Fruit fly (Drosophila melanogaster) whole organism, embryonic: Measurements from ENCODE around the gene CG13917.

Experiments
- Atf6 ChIP-seq: fragments of 200-800 bp; sonication (Bioruptor generic); IDR thresholded peaks from 2 replicates; pipeline ENCODE4 v1.3.6; 2022; ENCODE audit warnings: missing biosample characterization, missing genetic modification characterization
- CG10267 ChIP-seq: fragments of 200-800 bp; sonication (Bioruptor generic); optimal IDR thresholded peaks from 2 replicates; lab custom pipeline; 2018; ENCODE audit warnings: missing biosample characterization, mild to moderate bottlenecking, missing genetic modification characterization, moderate library complexity
- CG11093 ChIP-seq: fragments of 200-800 bp; sonication (Bioruptor generic); IDR thresholded peaks from 3 replicates; pipeline ENCODE4 v1.3.6; 2022; ENCODE audit warnings: missing biosample characterization, missing genetic modification characterization
- CG11504 ChIP-seq: fragments of 200-800 bp; sonication (Bioruptor generic); optimal IDR thresholded peaks from 3 replicates; lab custom pipeline; 2019; ENCODE audit warnings: missing biosample characterization, mild to moderate bottlenecking, missing genetic modification characterization, moderate library complexity
- CG11723 ChIP-seq: fragments of 200-800 bp; sonication (Bioruptor generic); optimal IDR thresholded peaks from 2 replicates; lab custom pipeline; 2017; ENCODE audit warnings: missing biosample characterization, mild to moderate bottlenecking, missing genetic modification characterization
- CG12659 ChIP-seq: fragments of 200-800 bp; sonication (Bioruptor generic); optimal IDR thresholded peaks from 3 replicates; lab custom pipeline; 2017; ENCODE audit warnings: mild to moderate bottlenecking, missing biosample characterization, missing genetic modification reagents, missing genetic modification characterization
- CG13123 ChIP-seq: fragments of 200-800 bp; sonication (Bioruptor generic); optimal IDR thresholded peaks from 2 replicates; lab custom pipeline; 2016; ENCODE audit warnings: missing biosample characterization, missing genetic modification characterization
- CG14050 ChIP-seq: fragments of 200-800 bp; sonication (Bioruptor generic); IDR thresholded peaks from 3 replicates; pipeline ENCODE4 v1.3.6; 2022; ENCODE audit warnings: missing biosample characterization, missing genetic modification characterization
- CG14860 ChIP-seq: fragments of 200-800 bp; sonication (Bioruptor generic); IDR thresholded peaks from 3 replicates; pipeline ENCODE4 v1.3.6; 2022; ENCODE audit warnings: missing biosample characterization, missing genetic modification characterization; ENCODE audit not compliant: partially characterized antibody
- CG15073 ChIP-seq: fragments of 200-800 bp; sonication (Bioruptor generic); optimal IDR thresholded peaks from 2 replicates; lab custom pipeline; 2016; ENCODE audit warnings: missing biosample characterization, missing genetic modification characterization
- CG15479 ChIP-seq: fragments of 200-800 bp; sonication (Bioruptor generic); optimal IDR thresholded peaks from 3 replicates; lab custom pipeline; 2019; ENCODE audit warnings: missing biosample characterization, mild to moderate bottlenecking, missing genetic modification characterization, moderate library complexity
- CG15601 ChIP-seq: fragments of 200-800 bp; sonication (Bioruptor generic); optimal IDR thresholded peaks from 3 replicates; lab custom pipeline; 2019; ENCODE audit warnings: missing biosample characterization, mild to moderate bottlenecking, missing genetic modification characterization, moderate library complexity
- CG1602 ChIP-seq: fragments of 200-800 bp; sonication (Bioruptor generic); optimal IDR thresholded peaks from 3 replicates; lab custom pipeline; 2016; ENCODE audit warnings: missing biosample characterization, missing genetic modification characterization
- CG16779 ChIP-seq: fragments of 200-800 bp; sonication (Bioruptor generic); IDR thresholded peaks from 2 replicates; pipeline ENCODE4 v1.3.6; 2022; ENCODE audit warnings: missing biosample characterization, missing genetic modification characterization
- CG17912 ChIP-seq: fragments of 200-800 bp; sonication (Bioruptor generic); optimal IDR thresholded peaks from 2 replicates; lab custom pipeline; 2018; ENCODE audit warnings: missing biosample characterization, mild to moderate bottlenecking, missing genetic modification characterization
- CG2875 ChIP-seq: fragments of 200-800 bp; sonication (Bioruptor generic); optimal IDR thresholded peaks from 2 replicates; lab custom pipeline; 2017; ENCODE audit warnings: missing biosample characterization, mild to moderate bottlenecking, missing genetic modification characterization, missing genetic modification reagents
- CG30431 ChIP-seq: fragments of 200-800 bp; sonication (Bioruptor generic); optimal IDR thresholded peaks from 2 replicates; lab custom pipeline; 2017; ENCODE audit warnings: missing biosample characterization, missing genetic modification characterization
- CG32772 ChIP-seq: fragments of 200-800 bp; sonication (Bioruptor generic); IDR thresholded peaks from 2 replicates; pipeline ENCODE4 v1.3.6; 2022; ENCODE audit warnings: missing biosample characterization, missing genetic modification characterization
- CG3726 ChIP-seq: fragments of 200-800 bp; sonication (Bioruptor generic); IDR thresholded peaks from 3 replicates; pipeline ENCODE4, ENCODE4 v1.3.6; 2022; ENCODE audit warnings: missing biosample characterization, missing genetic modification characterization
- CG4854 ChIP-seq: fragments of 200-800 bp; sonication (Bioruptor generic); optimal IDR thresholded peaks from 2 replicates; lab custom pipeline; 2016; ENCODE audit warnings: missing biosample characterization, missing genetic modification characterization, inconsistent platforms
- CG7372 ChIP-seq: fragments of 200-800 bp; sonication (Bioruptor generic); IDR thresholded peaks from 2 replicates; pipeline ENCODE4 v1.3.6; 2022; ENCODE audit warnings: missing biosample characterization, missing genetic modification characterization
- CG8944 ChIP-seq: fragments of 200-800 bp; sonication (Bioruptor generic); optimal IDR thresholded peaks from 3 replicates; lab custom pipeline; 2016; ENCODE audit warnings: missing biosample characterization, missing genetic modification characterization
- CHES-1-like ChIP-seq: fragments of 200-800 bp; sonication (Bioruptor generic); optimal IDR thresholded peaks from 2 replicates; lab custom pipeline; 2016; ENCODE audit warnings: missing biosample characterization, missing genetic modification characterization
- Dad ChIP-seq: fragments of 200-800 bp; sonication (Bioruptor generic); optimal IDR thresholded peaks from 3 replicates; lab custom pipeline; 2016; ENCODE audit warnings: missing biosample characterization, missing genetic modification characterization
- Dbx ChIP-seq: fragments of 200-800 bp; sonication (Bioruptor generic); IDR thresholded peaks from 3 replicates; pipeline ENCODE4 v1.3.6; 2022; ENCODE audit warnings: missing biosample characterization, missing genetic modification characterization
- E2f2 ChIP-seq: fragments of 200-800 bp; sonication (Bioruptor generic); IDR thresholded peaks from 2 replicates; pipeline ENCODE4 v1.3.6; 2022; ENCODE audit warnings: missing biosample characterization, missing genetic modification characterization
- Fer2 ChIP-seq: fragments of 200-800 bp; sonication (Bioruptor generic); optimal IDR thresholded peaks from 2 replicates; lab custom pipeline; 2018; ENCODE audit warnings: missing biosample characterization, mild to moderate bottlenecking, missing genetic modification characterization, moderate library complexity
- HLHmδ ChIP-seq: fragments of 200-800 bp; sonication (Bioruptor generic); optimal IDR thresholded peaks from 2 replicates; lab custom pipeline; 2018; ENCODE audit warnings: missing biosample characterization, mild to moderate bottlenecking, missing genetic modification characterization, moderate library complexity
- HmgD ChIP-seq: fragments of 200-800 bp; sonication (Bioruptor generic); optimal IDR thresholded peaks from 3 replicates; lab custom pipeline; 2016; ENCODE audit warnings: missing biosample characterization, missing genetic modification characterization
- Hr51 ChIP-seq, 2 experiments: fragments of 200-800 bp; sonication (Bioruptor generic); optimal IDR thresholded peaks; 2 replicates in 1 of 2; 3 replicates in 1 of 2; lab custom pipeline; 2016 to 2018; ENCODE audit warnings: missing biosample characterization in 2 of 2, missing genetic modification characterization in 2 of 2, mild to moderate bottlenecking in 1 of 2, moderate library complexity in 1 of 2
- Xrp1 ChIP-seq: fragments of 200-800 bp; sonication (Bioruptor generic); IDR thresholded peaks from 2 replicates; pipeline ENCODE4 v1.3.6; 2022; ENCODE audit warnings: missing biosample characterization, missing genetic modification characterization
- al ChIP-seq: fragments of 200-800 bp; sonication (Bioruptor generic); IDR thresholded peaks from 2 replicates; pipeline ENCODE4 v1.3.6; 2022; ENCODE audit warnings: missing biosample characterization, missing genetic modification characterization
- bsh ChIP-seq, 2 experiments: fragments of 200-800 bp; sonication (Bioruptor generic); optimal IDR thresholded peaks; 2 replicates each; lab custom pipeline; 2017 to 2018; ENCODE audit warnings: mild to moderate bottlenecking in 2 of 2, missing biosample characterization in 2 of 2, missing genetic modification characterization in 2 of 2, moderate library complexity in 1 of 2
- caup ChIP-seq: fragments of 200-800 bp; sonication (Bioruptor generic); optimal IDR thresholded peaks from 3 replicates; lab custom pipeline; 2017; ENCODE audit warnings: missing biosample characterization, mild to moderate bottlenecking, missing genetic modification characterization, moderate library complexity; ENCODE audit not compliant: severe bottlenecking
- chif ChIP-seq, 2 experiments: fragments of 200-800 bp; sonication (Bioruptor generic); optimal IDR thresholded peaks; 3 replicates each; lab custom pipeline; 2016; ENCODE audit warnings: missing biosample characterization in 2 of 2, missing genetic modification characterization in 2 of 2
- dati ChIP-seq: fragments of 200-800 bp; sonication (Bioruptor generic); IDR thresholded peaks from 2 replicates; pipeline ENCODE4 v1.3.6; 2022; ENCODE audit warnings: missing biosample characterization, missing genetic modification characterization
- dmrt99B ChIP-seq: fragments of 200-800 bp; sonication (Bioruptor generic); optimal IDR thresholded peaks from 2 replicates; lab custom pipeline; 2018; ENCODE audit warnings: missing biosample characterization, mild to moderate bottlenecking, missing genetic modification characterization, moderate library complexity
- fru ChIP-seq: fragments of >200 bp; optimal IDR thresholded peaks from 2 replicates; lab custom pipeline; 2017
- grn ChIP-seq: fragments of 200-800 bp; sonication (Bioruptor generic); optimal IDR thresholded peaks from 3 replicates; lab custom pipeline; 2017; ENCODE audit warnings: missing biosample characterization, missing genetic modification characterization
- her ChIP-seq: fragments of 200-800 bp; sonication (Bioruptor generic); optimal IDR thresholded peaks from 2 replicates; lab custom pipeline; 2016; ENCODE audit warnings: missing biosample characterization, missing genetic modification characterization
- kay ChIP-seq: fragments of 200-800 bp; sonication (Bioruptor generic); optimal IDR thresholded peaks from 2 replicates; lab custom pipeline; 2016; ENCODE audit warnings: missing biosample characterization, missing genetic modification characterization
- klu ChIP-seq: fragments of 200-800 bp; sonication (Bioruptor generic); IDR thresholded peaks from 2 replicates; pipeline ENCODE4 v1.3.6; 2022; ENCODE audit warnings: missing biosample characterization, missing genetic modification characterization
- prd ChIP-seq, 3 experiments: fragments of >200 bp in 2 of 3; fragments of 200-800 bp in 1 of 3; sonication (Bioruptor generic) in 1 of 3; optimal IDR thresholded peaks in 2 of 3; IDR thresholded peaks in 1 of 3; 2 replicates in 2 of 3; 3 replicates in 1 of 3; pipeline versions ENCODE4 v1.3.6 to Lab custom; 2017 to 2022; ENCODE audit warnings: missing biosample characterization in 1 of 3, missing genetic modification characterization in 1 of 3
- repo ChIP-seq: fragments of 200-800 bp; sonication (Bioruptor generic); optimal IDR thresholded peaks from 2 replicates; lab custom pipeline; 2016; ENCODE audit warnings: missing biosample characterization, missing genetic modification characterization
- rib ChIP-seq: fragments of 200-800 bp; sonication (Bioruptor generic); IDR thresholded peaks from 2 replicates; pipeline ENCODE4 v1.3.6; 2022; ENCODE audit warnings: missing biosample characterization, missing genetic modification characterization
- row ChIP-seq: fragments of 200-800 bp; sonication (Bioruptor generic); IDR thresholded peaks from 3 replicates; pipeline ENCODE4 v1.3.6; 2022; ENCODE audit warnings: missing biosample characterization, missing genetic modification characterization
- schlank ChIP-seq: fragments of 200-800 bp; sonication (Bioruptor generic); optimal IDR thresholded peaks from 2 replicates; lab custom pipeline; 2018; ENCODE audit warnings: missing biosample characterization, mild to moderate bottlenecking, missing genetic modification characterization
- ssp ChIP-seq: fragments of 200-800 bp; sonication (Bioruptor generic); IDR thresholded peaks from 2 replicates; pipeline ENCODE4 v1.3.6; 2022; ENCODE audit warnings: missing biosample characterization, missing genetic modification characterization
- trh ChIP-seq: fragments of 200-800 bp; sonication (Bioruptor generic); optimal IDR thresholded peaks from 2 replicates; lab custom pipeline; 2016; ENCODE audit warnings: missing biosample characterization, missing genetic modification characterization

The CG13917 gene

DNA sequence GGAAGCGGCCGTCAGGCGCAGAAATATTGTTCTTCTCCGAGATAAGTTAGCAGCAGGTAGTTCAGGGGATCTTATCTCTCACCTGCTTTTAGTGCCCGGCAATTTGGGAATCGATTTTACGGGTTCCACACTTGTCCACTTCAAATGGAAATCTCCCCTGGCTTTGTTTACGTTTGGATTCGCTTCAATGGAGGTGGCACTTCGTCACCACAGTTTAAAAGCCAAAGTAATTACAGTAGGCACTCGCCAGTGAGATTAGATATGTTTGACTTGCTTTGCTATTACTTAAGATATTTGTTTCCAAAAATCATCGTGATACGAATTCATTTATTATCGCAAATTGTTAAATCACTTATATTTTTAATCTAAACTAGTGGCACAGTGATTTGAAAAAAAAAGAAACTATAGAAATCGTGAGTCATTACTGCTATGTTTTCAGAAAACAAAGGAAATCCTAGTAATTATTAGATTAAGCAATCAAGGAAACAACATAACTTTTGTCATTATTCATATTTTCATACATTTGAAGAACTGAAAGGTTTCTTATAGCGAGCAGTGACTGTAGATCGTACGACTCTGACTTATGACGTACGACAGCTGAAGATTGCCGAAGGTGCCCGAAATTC lies 28.0 kb upstream of the CG13917 start (continued):
- TF ChIP-seq CG15479 (no peak), fru (lab: Kevin White, UChicago) (no peak), ssp (0 out of 2 replicates have a peak, but pooled peaks have one; percentile 12), CG8944 (no peak), CG12659 (GFP tag; lab: Kevin White, UChicago) (peak; percentile 52), CG30431 (no peak), repo (GFP tag; lab: Kevin White, UChicago) (no peak), CG17912 (GFP tag; lab: Kevin White, UChicago) (no peak), CHES-1-like (GFP tag; lab: Kevin White, UChicago) (no peak), CG7372 (GFP tag; lab: Robert Waterston, UW) (0 out of 2 replicates have a peak, but pooled peaks have one; percentile 9), CG11504 (tag; lab: Kevin White, UChicago) (peak; percentile 76), CG14860 (GFP tag; lab: Robert Waterston, UW) (no peak), Dad (GFP tag; lab: Kevin White, UChicago) (peak; percentile 5), HLHmδ (GFP tag; lab: Kevin White, UChicago) (no peak), CG32772 (GFP tag; lab: Robert Waterston, UW) (0 out of 2 replicates have a peak, but pooled peaks have one; percentile 11), row (GFP tag; lab: Robert Waterston, UW) (peak; percentile 78), CG3726 (GFP tag; lab: Robert Waterston, UW) (no peak), CG10267 (tag; lab: Kevin White, UChicago) (peak; percentile 34), CG4854 (GFP tag; lab: Kevin White, UChicago) (peak; percentile 42), kay (GFP tag; lab: Kevin White, UChicago) (peak; percentile 49), chif (GFP tag; optimal IDR thresholded peaks at IDR 0.05; lab: Kevin White, UChicago) (peak; percentile 8 to 26), CG15601 (tag; lab: Kevin White, UChicago) (no peak), dati (GFP tag; lab: Robert Waterston, UW) (no peak), trh (GFP tag; lab: Kevin White, UChicago) (peak; percentile 22), Dbx (GFP tag; lab: Robert Waterston, UW) (peak; percentile 43; the same call in 1 of the 3 replicates), Atf6 (peak; percentile 46; the same call in 1 of the 2 replicates), CG13123 (GFP tag; lab: Kevin White, UChicago) (no peak), CG15073 (GFP tag; lab: Kevin White, UChicago) (no peak), CG11093 (no peak), CG16779 (GFP tag; lab: Robert Waterston, UW) (no peak), schlank (no peak), Fer2 (peak; percentile 25), rib (GFP tag; lab: Robert Waterston, UW) (no peak), caup (GFP tag; lab: Kevin White, UChicago) (peak; percentile 48), CG14050 (no peak; the same call in 2 of the 3 replicates), Xrp1 (GFP tag; lab: Robert Waterston, UW) (peak; percentile 46; the same call in 1 of the 2 replicates), bsh (GFP tag; optimal IDR thresholded peaks at IDR 0.05; lab: Kevin White, UChicago) (peak in 1 of 2 experiments; percentile 21), al (GFP tag; lab: Robert Waterston, UW) (peak; percentile 70), E2f2 (peak; percentile 8; the same call in 1 of the 2 replicates), prd (optimal IDR thresholded peaks at IDR 0.05; lab: Kevin White, UChicago) (no peak), prd (GFP tag; IDR thresholded peaks at IDR 0.05; lab: Robert Waterston, UW) (peak; percentile 51; the same call in 2 of the 3 replicates), klu (GFP tag; lab: Robert Waterston, UW) (no peak), CG11723 (GFP tag; lab: Kevin White, UChicago) (peak; percentile 19), CG1602 (GFP tag; lab: Kevin White, UChicago) (peak; percentile 43), grn (GFP tag; lab: Kevin White, UChicago) (peak; percentile 68), her (GFP tag; lab: Kevin White, UChicago) (peak; percentile 38), HmgD (GFP tag; lab: Kevin White, UChicago) (no peak), Hr51 (GFP tag; optimal IDR thresholded peaks at IDR 0.05; lab: Kevin White, UChicago) (peak in 1 of 2 experiments; percentile 82), CG2875 (GFP tag; lab: Kevin White, UChicago) (no peak), dmrt99B (tag; lab: Kevin White, UChicago) (peak; percentile 66)
